Worm (Caenorhabditis elegans) whole organism, L4 larva: Measurements from ENCODE around the gene cblc-1.

ENCODE experiments used
- D1046.2 ChIP-seq: fragments of 200-800 bp; sonication (Bioruptor generic); IDR thresholded peaks from 2 replicates; pipeline ENCODE4 v1.3.6; 2022; ENCODE audit warnings: missing genetic modification characterization, missing compliant biosample characterization
- F26F4.8 ChIP-seq: fragments of 200-800 bp; sonication (Bioruptor generic); conservative IDR thresholded peaks from 2 replicates; pipeline ENCODE4 v1.3.6; 2022; ENCODE audit warnings: missing genetic modification characterization, missing compliant biosample characterization
- F37D6.2 ChIP-seq: sonication (generic microtip); optimal IDR thresholded peaks from 2 replicates; lab custom pipeline; 2016; ENCODE audit warnings: mild to moderate bottlenecking, missing genetic modification characterization, missing compliant biosample characterization
- F44E2.7 ChIP-seq: fragments of 200-800 bp; sonication (Bioruptor generic); IDR thresholded peaks from 2 replicates; pipeline ENCODE4 v2.1.2; 2022; ENCODE audit warnings: missing genetic modification characterization, missing compliant biosample characterization
- Y48G9A.11 ChIP-seq: fragments of 200-800 bp; sonication (Bioruptor generic); IDR thresholded peaks from 2 replicates; pipeline ENCODE4 v1.3.6; 2022; ENCODE audit warnings: missing genetic modification reagents, missing genetic modification characterization, missing compliant biosample characterization
- ZK546.5 ChIP-seq, 2 experiments: sonication (generic microtip); optimal IDR thresholded peaks; 2 replicates each; lab custom pipeline; 2017; ENCODE audit warnings: missing biosample characterization in 2 of 2, missing genetic modification characterization in 2 of 2
- aha-1 ChIP-seq: fragments of 150-350 bp; peaks from one replicate; lab custom pipeline; 2014; ENCODE audit warnings: missing biosample characterization, missing genetic modification characterization
- aly-2 ChIP-seq: sonication (generic microtip); optimal IDR thresholded peaks from 2 replicates; lab custom pipeline; 2018; ENCODE audit warnings: missing biosample characterization, missing genetic modification characterization
- arid-1 ChIP-seq: fragments of 200-800 bp; sonication (Bioruptor generic); conservative IDR thresholded peaks from 2 replicates; pipeline ENCODE4 v1.3.6; 2022; ENCODE audit warnings: missing genetic modification reagents, missing genetic modification characterization, missing compliant biosample characterization
- ceh-44 ChIP-seq: fragments of 200-800 bp; sonication (Bioruptor generic); IDR thresholded peaks from 2 replicates; pipeline ENCODE4 v1.3.6; 2022; ENCODE audit warnings: missing genetic modification reagents, missing genetic modification characterization, missing compliant biosample characterization
- ctbp-1 ChIP-seq: fragments of 200-800 bp; sonication (Bioruptor generic); IDR thresholded peaks from 2 replicates; pipeline ENCODE4 v1.3.6; 2022; ENCODE audit warnings: missing genetic modification reagents, missing genetic modification characterization, missing compliant biosample characterization
- daf-12 ChIP-seq: fragments of 150-350 bp; optimal IDR thresholded peaks from 2 replicates; lab custom pipeline; 2014; ENCODE audit warnings: missing biosample characterization, missing genetic modification reagents, missing genetic modification characterization
- daf-8 ChIP-seq: fragments of 200-800 bp; sonication (Bioruptor generic); IDR thresholded peaks from 2 replicates; pipeline ENCODE4 v1.3.6; 2022; ENCODE audit warnings: missing genetic modification characterization, missing compliant biosample characterization
- dmd-8 ChIP-seq: fragments of 200-800 bp; sonication (Bioruptor generic); IDR thresholded peaks from 2 replicates; pipeline ENCODE4 v1.3.6; 2022; ENCODE audit warnings: missing genetic modification characterization, missing compliant biosample characterization
- dpl-1 ChIP-seq: fragments of 150-350 bp; optimal IDR thresholded peaks from 2 replicates; lab custom pipeline; 2014; ENCODE audit warnings: missing biosample characterization, missing genetic modification reagents, missing genetic modification characterization
- dve-1 ChIP-seq: sonication (generic microtip); optimal IDR thresholded peaks from 2 replicates; lab custom pipeline; 2017; ENCODE audit warnings: antibody characterized with exemption, mild to moderate bottlenecking, missing genetic modification characterization, missing compliant biosample characterization; ENCODE audit not compliant: insufficient read depth
- egl-27 ChIP-seq: sonication (generic microtip); optimal IDR thresholded peaks from 3 replicates; lab custom pipeline; 2017; ENCODE audit warnings: missing biosample characterization, missing genetic modification reagents, missing genetic modification characterization
- gei-8 ChIP-seq: fragments of 200-800 bp; sonication (Bioruptor generic); optimal IDR thresholded peaks from 2 replicates; lab custom pipeline; 2018; ENCODE audit warnings: mild to moderate bottlenecking, missing genetic modification characterization, missing compliant biosample characterization
- hif-1 ChIP-seq, 2 experiments: sonication (generic microtip); optimal IDR thresholded peaks; 2 replicates each; lab custom pipeline; 2016 to 2017; ENCODE audit warnings: missing compliant biosample characterization in 2 of 2, missing genetic modification characterization in 2 of 2, missing genetic modification reagents in 2 of 2, missing genotype in 2 of 2, mild to moderate bottlenecking in 1 of 2
- hlh-30 ChIP-seq: sonication (generic microtip); optimal IDR thresholded peaks from 2 replicates; lab custom pipeline; 2017; ENCODE audit warnings: antibody characterized with exemption, mild to moderate bottlenecking, missing genetic modification characterization, missing compliant biosample characterization; ENCODE audit not compliant: insufficient read depth
- lin-1 ChIP-seq: fragments of 200-800 bp; sonication (Bioruptor generic); IDR thresholded peaks from 2 replicates; pipeline ENCODE4 v1.3.6; 2022; ENCODE audit warnings: missing genetic modification reagents, missing genetic modification characterization, missing compliant biosample characterization
- lin-29 ChIP-seq: fragments of 200-800 bp; sonication (Bioruptor generic); IDR thresholded peaks from 2 replicates; pipeline ENCODE4 v1.3.6; 2022; ENCODE audit warnings: missing genetic modification reagents, missing genetic modification characterization, missing compliant biosample characterization
- lin-38 ChIP-seq: fragments of 200-800 bp; sonication (Bioruptor generic); IDR thresholded peaks from 2 replicates; pipeline ENCODE4 v1.3.6; 2022; ENCODE audit warnings: missing genetic modification reagents, missing genetic modification characterization, missing compliant biosample characterization
- lin-39 ChIP-seq: fragments of 150-350 bp; optimal IDR thresholded peaks from 2 replicates; lab custom pipeline; 2014; ENCODE audit warnings: missing biosample characterization, missing genetic modification reagents, missing genetic modification characterization
- lir-3 ChIP-seq: sonication (generic microtip); optimal IDR thresholded peaks from 2 replicates; lab custom pipeline; 2016; ENCODE audit warnings: mild to moderate bottlenecking, missing genetic modification characterization, missing compliant biosample characterization
- lsy-2 ChIP-seq, 2 experiments: fragments of 150-350 bp in 1 of 2; sonication (generic microtip) in 1 of 2; optimal IDR thresholded peaks; 2 replicates each; lab custom pipeline; 2014 to 2017; ENCODE audit warnings: missing biosample characterization in 2 of 2, missing genetic modification characterization in 2 of 2
- madf-5 ChIP-seq, 2 experiments: fragments of 200-800 bp; sonication (Bioruptor generic); IDR thresholded peaks; 2 replicates each; pipeline ENCODE4 v1.3.6; 2022; ENCODE audit warnings: missing compliant biosample characterization in 2 of 2, missing genetic modification characterization in 2 of 2
- mdl-1 ChIP-seq, 2 experiments: fragments of 150-350 bp in 1 of 2; sonication (generic microtip) in 1 of 2; optimal IDR thresholded peaks; 2 replicates each; lab custom pipeline; 2014 to 2017; ENCODE audit warnings: missing biosample characterization in 2 of 2, missing genetic modification characterization in 2 of 2
- mdt-29 ChIP-seq: fragments of 200-800 bp; sonication (Bioruptor generic); IDR thresholded peaks from 2 replicates; pipeline ENCODE4 v1.3.6; 2022; ENCODE audit warnings: missing genetic modification reagents, missing genetic modification characterization, missing compliant biosample characterization
- mes-2 ChIP-seq: sonication (generic microtip); optimal IDR thresholded peaks from 2 replicates; lab custom pipeline; 2016; ENCODE audit warnings: missing genotype, mild to moderate bottlenecking, missing genetic modification characterization, missing compliant biosample characterization; ENCODE audit not compliant: poor library complexity, severe bottlenecking
- nhr-102 ChIP-seq: sonication (generic microtip); optimal IDR thresholded peaks from 2 replicates; lab custom pipeline; 2016; ENCODE audit warnings: mild to moderate bottlenecking, missing genetic modification characterization, moderate library complexity, missing compliant biosample characterization
- nhr-11 ChIP-seq: fragments of 150-350 bp; optimal IDR thresholded peaks from 2 replicates; lab custom pipeline; 2014; ENCODE audit warnings: missing biosample characterization, missing genetic modification characterization
- nhr-111 ChIP-seq: fragments of 200-800 bp; sonication (Bioruptor generic); optimal IDR thresholded peaks from 2 replicates; lab custom pipeline; 2018; ENCODE audit warnings: mild to moderate bottlenecking, missing genetic modification characterization, missing compliant biosample characterization
- nhr-25 ChIP-seq: sonication (generic microtip); optimal IDR thresholded peaks from 2 replicates; lab custom pipeline; 2017; ENCODE audit warnings: missing genetic modification characterization, mild to moderate bottlenecking, missing compliant biosample characterization, antibody characterized with exemption, moderate library complexity, borderline replicate concordance; ENCODE audit not compliant: insufficient read depth
- nhr-76 ChIP-seq: fragments of 150-350 bp; optimal IDR thresholded peaks from 2 replicates; lab custom pipeline; 2014; ENCODE audit warnings: missing biosample characterization, missing genetic modification characterization
- pqm-1 ChIP-seq: sonication (generic microtip); optimal IDR thresholded peaks from 2 replicates; lab custom pipeline; 2017; ENCODE audit warnings: missing biosample characterization, missing genetic modification characterization
- rbr-2 ChIP-seq: sonication (generic microtip); optimal IDR thresholded peaks from 2 replicates; lab custom pipeline; 2016; ENCODE audit warnings: missing genotype, missing genetic modification characterization, missing compliant biosample characterization
- saeg-2 ChIP-seq: fragments of 200-800 bp; sonication (Bioruptor generic); IDR thresholded peaks from 2 replicates; pipeline ENCODE4 v1.3.6; 2022; ENCODE audit warnings: missing genetic modification reagents, missing genetic modification characterization, missing compliant biosample characterization
- sdz-12 ChIP-seq: fragments of 200-800 bp; sonication (Bioruptor generic); optimal IDR thresholded peaks from 2 replicates; lab custom pipeline; 2018; ENCODE audit warnings: mild to moderate bottlenecking, missing genetic modification characterization, missing compliant biosample characterization
- set-16 ChIP-seq: fragments of 200-800 bp; sonication (Bioruptor generic); IDR thresholded peaks from 2 replicates; pipeline ENCODE4 v1.3.6; 2022; ENCODE audit warnings: missing genetic modification reagents, missing genetic modification characterization, missing compliant biosample characterization
- spr-1 ChIP-seq: sonication (generic microtip); optimal IDR thresholded peaks from 2 replicates; lab custom pipeline; 2016; ENCODE audit warnings: mild to moderate bottlenecking, missing genetic modification characterization, missing compliant biosample characterization
- spr-3 ChIP-seq: fragments of 200-800 bp; sonication (Bioruptor generic); optimal IDR thresholded peaks from 2 replicates; lab custom pipeline; 2018; ENCODE audit warnings: mild to moderate bottlenecking, missing genetic modification characterization, missing compliant biosample characterization
- tag-97 ChIP-seq: fragments of 200-800 bp; sonication (Bioruptor generic); IDR thresholded peaks from 2 replicates; pipeline ENCODE4 v1.3.6; 2022; ENCODE audit warnings: missing genetic modification characterization, missing compliant biosample characterization
- unc-39 ChIP-seq: sonication (generic microtip); optimal IDR thresholded peaks from 2 replicates; lab custom pipeline; 2017; ENCODE audit warnings: missing biosample characterization, missing genetic modification characterization
- zag-1 ChIP-seq: fragments of 150-350 bp; optimal IDR thresholded peaks from 2 replicates; lab custom pipeline; 2014; ENCODE audit warnings: missing biosample characterization, missing genetic modification characterization
- zfp-2 ChIP-seq: sonication (generic microtip); optimal IDR thresholded peaks from 2 replicates; lab custom pipeline; 2016; ENCODE audit warnings: mild to moderate bottlenecking, missing genetic modification characterization, missing compliant biosample characterization
- zfp-3 ChIP-seq: fragments of 200-800 bp; sonication (Bioruptor generic); conservative IDR thresholded peaks from 2 replicates; pipeline ENCODE4 v1.3.6; 2022; ENCODE audit warnings: missing genetic modification reagents, missing genetic modification characterization, missing compliant biosample characterization
- ztf-11 ChIP-seq: fragments of 150-350 bp; optimal IDR thresholded peaks from 2 replicates; lab custom pipeline; 2014; ENCODE audit warnings: missing biosample characterization, missing genetic modification characterization

Gene cblc-1

DNA sequence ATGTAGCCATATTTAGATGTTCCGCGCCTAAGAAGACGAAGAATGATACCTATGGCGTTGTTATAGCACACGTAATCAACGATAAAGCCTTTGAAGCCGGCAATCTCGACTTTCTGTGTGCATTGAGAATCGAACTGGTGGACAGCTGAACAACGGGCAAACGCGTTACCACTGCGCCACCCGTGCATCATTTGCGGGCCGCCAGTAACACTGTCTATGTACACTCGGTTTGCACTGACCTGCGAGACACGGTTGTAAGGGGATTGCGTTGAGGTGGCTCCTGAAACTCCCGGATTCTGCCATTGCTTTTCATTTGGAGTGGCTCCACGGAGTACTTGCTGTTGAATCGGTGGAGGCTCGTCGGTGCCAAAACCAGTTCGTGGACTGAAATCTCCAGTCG is 1.4 kb upstream of the cblc-1 start (continued):
- TF ChIP-seq mes-2 (tag; lab: Kevin White, UChicago) (peak; percentile 79), saeg-2 (GFP tag; lab: Robert Waterston, UW) (0 out of 2 replicates have a peak, but pooled peaks have one; percentile 77), daf-8 (GFP tag; lab: Robert Waterston, UW) (0 out of 2 replicates have a peak, but pooled peaks have one; percentile 74), sdz-12 (GFP tag; lab: Kevin White, UChicago) (no peak), set-16 (GFP tag; lab: Robert Waterston, UW) (peak; percentile 65)

- TF ChIP-seq lin-1 (no peak), aha-1 (tag; lab: Kevin White, UChicago) (peak; percentile 100), tag-97 (GFP tag; lab: Robert Waterston, UW) (no peak), zag-1 (no peak), hlh-30 (tag; lab: Kevin White, UChicago) (peak; percentile 1), zfp-3 (GFP tag; lab: Robert Waterston, UW) (no peak), zfp-2 (tag; lab: Kevin White, UChicago) (no peak), dpl-1 (GFP tag; lab: Kevin White, UChicago) (peak; percentile 2), lin-38 (GFP tag; lab: Robert Waterston, UW) (no peak), F44E2.7 (no peak), hif-1 (tag; optimal IDR thresholded peaks at IDR 0.05; lab: Kevin White, UChicago) (peak; percentile 41 to 99), F37D6.2 (tag; lab: Kevin White, UChicago) (no peak), Y48G9A.11 (GFP tag; lab: Robert Waterston, UW) (no peak), mdt-29 (no peak), aly-2 (tag; lab: Kevin White, UChicago) (no peak), ztf-11 (tag; lab: Kevin White, UChicago) (no peak), nhr-11 (tag; lab: Kevin White, UChicago) (no peak), ZK546.5 (tag; optimal IDR thresholded peaks at IDR 0.05; lab: Kevin White, UChicago) (no peak), dve-1 (tag; lab: Kevin White, UChicago) (no peak), mdl-1 (tag; optimal IDR thresholded peaks at IDR 0.05; lab: Kevin White, UChicago) (no peak), D1046.2 (GFP tag; lab: Robert Waterston, UW) (no peak), nhr-76 (tag; lab: Kevin White, UChicago) (no peak), ceh-44 (GFP tag; lab: Robert Waterston, UW) (no peak), set-16 (GFP tag; lab: Robert Waterston, UW) (no peak), F26F4.8 (no peak), unc-39 (tag; lab: Kevin White, UChicago) (no peak), dmd-8 (no peak), lir-3 (no peak), lin-29 (GFP tag; lab: Robert Waterston, UW) (no peak), spr-3 (GFP tag; lab: Kevin White, UChicago) (no peak), saeg-2 (GFP tag; lab: Robert Waterston, UW) (no peak), pqm-1 (tag; lab: Kevin White, UChicago) (peak; percentile 4), lsy-2 (tag; optimal IDR thresholded peaks at IDR 0.05; lab: Kevin White, UChicago) (peak in 1 of 2 experiments; percentile 38), lin-39 (tag; lab: Kevin White, UChicago) (no peak), arid-1 (no peak), nhr-102 (no peak), egl-27 (tag; lab: Kevin White, UChicago) (no peak), rbr-2 (tag; lab: Kevin White, UChicago) (no peak), ctbp-1 (GFP tag; lab: Robert Waterston, UW) (no peak), spr-1 (tag; lab: Kevin White, UChicago) (no peak), gei-8 (GFP tag; lab: Kevin White, UChicago) (no peak), madf-5 (GFP tag; IDR thresholded peaks at IDR 0.05; lab: Robert Waterston, UW) (no peak), nhr-111 (no peak), daf-12 (tag; lab: Kevin White, UChicago) (no peak), nhr-25 (tag; lab: Kevin White, UChicago) (no peak)
These were observed 724 bp upstream of the cblc-1 start, which contains the start of gene ZK546.19 for ce11 chrII:4941541-4942206. Gene ZK546.19, plus strand, starts transcription at chrII:4941726.
